Fruit fly (Drosophila melanogaster) whole organism, embryonic: ENCODE data around the gene spn-B.

Experiments used
- Atf6 ChIP-seq: fragments of 200-800 bp; sonication (Bioruptor generic); IDR thresholded peaks from 2 replicates; pipeline ENCODE4 v1.3.6; 2022; ENCODE audit warnings: missing biosample characterization, missing genetic modification characterization
- BtbVII ChIP-seq: fragments of 200-800 bp; sonication (Bioruptor generic); optimal IDR thresholded peaks from 3 replicates; lab custom pipeline; 2017; ENCODE audit warnings: missing biosample characterization, mild to moderate bottlenecking, missing genetic modification characterization
- CG10431 ChIP-seq: fragments of 200-800 bp; sonication (Bioruptor generic); optimal IDR thresholded peaks from 3 replicates; lab custom pipeline; 2018; ENCODE audit warnings: missing biosample characterization, mild to moderate bottlenecking, missing genetic modification characterization
- CG10959 ChIP-seq: fragments of 200-800 bp; sonication (Bioruptor generic); IDR thresholded peaks from 2 replicates; pipeline ENCODE4 v1.3.6; 2022; ENCODE audit warnings: missing biosample characterization, missing genetic modification characterization
- CG10979 ChIP-seq: fragments of 200-800 bp; sonication (Bioruptor generic); optimal IDR thresholded peaks from 2 replicates; lab custom pipeline; 2018; ENCODE audit warnings: missing biosample characterization, mild to moderate bottlenecking, missing genetic modification characterization, moderate library complexity
- CG11093 ChIP-seq: fragments of 200-800 bp; sonication (Bioruptor generic); IDR thresholded peaks from 3 replicates; pipeline ENCODE4 v1.3.6; 2022; ENCODE audit warnings: missing biosample characterization, missing genetic modification characterization
- CG11696 ChIP-seq: fragments of 200-800 bp; sonication (Bioruptor generic); IDR thresholded peaks from 2 replicates; pipeline ENCODE4 v1.3.6; 2022; ENCODE audit warnings: missing biosample characterization, missing genetic modification characterization
- CG13775 ChIP-seq: fragments of 200-800 bp; sonication (Bioruptor generic); optimal IDR thresholded peaks from 3 replicates; lab custom pipeline; 2017; ENCODE audit warnings: missing biosample characterization, mild to moderate bottlenecking, missing genetic modification characterization
- CG1602 ChIP-seq: fragments of 200-800 bp; sonication (Bioruptor generic); optimal IDR thresholded peaks from 3 replicates; lab custom pipeline; 2016; ENCODE audit warnings: missing biosample characterization, missing genetic modification characterization
- CG16815 ChIP-seq: fragments of 200-800 bp; sonication (Bioruptor generic); optimal IDR thresholded peaks from 3 replicates; lab custom pipeline; 2017; ENCODE audit warnings: missing biosample characterization, mild to moderate bottlenecking, missing genetic modification characterization
- CG17359 ChIP-seq: fragments of 200-800 bp; sonication (Bioruptor generic); optimal IDR thresholded peaks from 3 replicates; lab custom pipeline; 2018; ENCODE audit warnings: missing biosample characterization, mild to moderate bottlenecking, missing genetic modification characterization, moderate library complexity
- CG2116 ChIP-seq: fragments of 200-800 bp; sonication (Bioruptor generic); optimal IDR thresholded peaks from 3 replicates; lab custom pipeline; 2018; ENCODE audit warnings: missing biosample characterization, mild to moderate bottlenecking, missing genetic modification characterization
- CG2202 ChIP-seq: fragments of 200-800 bp; sonication (Bioruptor generic); optimal IDR thresholded peaks from 2 replicates; lab custom pipeline; 2018; ENCODE audit warnings: missing biosample characterization, mild to moderate bottlenecking, missing genetic modification characterization
- CG2889 ChIP-seq: fragments of 200-800 bp; sonication (Bioruptor generic); IDR thresholded peaks from 3 replicates; pipeline ENCODE4 v1.3.6; 2022; ENCODE audit warnings: missing biosample characterization, missing genetic modification characterization
- CG31388 ChIP-seq: fragments of 200-800 bp; sonication (Bioruptor generic); optimal IDR thresholded peaks from 2 replicates; lab custom pipeline; 2016; ENCODE audit warnings: missing biosample characterization, missing genetic modification characterization
- CG32532 ChIP-seq: fragments of 200-800 bp; sonication (Bioruptor generic); IDR thresholded peaks from 2 replicates; pipeline ENCODE4 v1.3.6; 2022; ENCODE audit warnings: missing biosample characterization, missing genetic modification characterization
- CG4328 ChIP-seq: fragments of 200-800 bp; sonication (Bioruptor generic); optimal IDR thresholded peaks from 3 replicates; lab custom pipeline; 2017; ENCODE audit warnings: missing biosample characterization, missing genetic modification reagents, missing genetic modification characterization
- CG4707 ChIP-seq: fragments of 200-800 bp; sonication (Bioruptor generic); optimal IDR thresholded peaks from 2 replicates; lab custom pipeline; 2018; ENCODE audit warnings: missing biosample characterization, mild to moderate bottlenecking, missing genetic modification characterization, moderate library complexity
- CG6689 ChIP-seq: fragments of 200-800 bp; sonication (Bioruptor generic); IDR thresholded peaks from 2 replicates; pipeline ENCODE4 v1.3.6; 2022; ENCODE audit warnings: missing biosample characterization, missing genetic modification characterization
- CG7928 ChIP-seq: fragments of 200-800 bp; sonication (Bioruptor generic); optimal IDR thresholded peaks from 2 replicates; lab custom pipeline; 2017; ENCODE audit warnings: missing biosample characterization, mild to moderate bottlenecking, missing genetic modification characterization
- CG9609 ChIP-seq: fragments of 200-800 bp; sonication (Bioruptor generic); optimal IDR thresholded peaks from 3 replicates; lab custom pipeline; 2016; ENCODE audit warnings: missing biosample characterization, missing genetic modification characterization
- CG9727 ChIP-seq: fragments of 200-800 bp; sonication (Bioruptor generic); optimal IDR thresholded peaks from 3 replicates; lab custom pipeline; 2017; ENCODE audit warnings: missing biosample characterization, mild to moderate bottlenecking, missing genetic modification characterization
- CG9797 ChIP-seq: fragments of 200-800 bp; sonication (Bioruptor generic); optimal IDR thresholded peaks from 3 replicates; lab custom pipeline; 2018; ENCODE audit warnings: missing biosample characterization, mild to moderate bottlenecking, missing genetic modification characterization
- Chrac-16 ChIP-seq: fragments of 200-800 bp; sonication (Bioruptor generic); optimal IDR thresholded peaks from 3 replicates; lab custom pipeline; 2016; ENCODE audit warnings: missing biosample characterization, missing genetic modification characterization
- Dad ChIP-seq: fragments of 200-800 bp; sonication (Bioruptor generic); optimal IDR thresholded peaks from 3 replicates; lab custom pipeline; 2016; ENCODE audit warnings: missing biosample characterization, missing genetic modification characterization
- Dbx ChIP-seq: fragments of 200-800 bp; sonication (Bioruptor generic); IDR thresholded peaks from 3 replicates; pipeline ENCODE4 v1.3.6; 2022; ENCODE audit warnings: missing biosample characterization, missing genetic modification characterization
- Dek ChIP-seq: fragments of 200-800 bp; sonication (Bioruptor generic); optimal IDR thresholded peaks from 3 replicates; lab custom pipeline; 2019; ENCODE audit warnings: missing biosample characterization, mild to moderate bottlenecking, missing genetic modification characterization, moderate library complexity
- Drgx ChIP-seq: fragments of 200-800 bp; sonication (Bioruptor generic); IDR thresholded peaks from 2 replicates; pipeline ENCODE4 v1.3.6; 2022; ENCODE audit warnings: missing biosample characterization, missing genetic modification characterization
- Gsc ChIP-seq: fragments of 200-800 bp; sonication (Bioruptor generic); IDR thresholded peaks from 2 replicates; pipeline ENCODE4 v1.3.6; 2022; ENCODE audit warnings: missing biosample characterization, missing genetic modification characterization
- H2.0 ChIP-seq: fragments of 200-800 bp; sonication (Bioruptor generic); IDR thresholded peaks from 2 replicates; pipeline ENCODE4 v1.3.6; 2022; ENCODE audit warnings: missing biosample characterization, missing genetic modification characterization
- MESR4 ChIP-seq: fragments of 200-800 bp; sonication (Bioruptor generic); optimal IDR thresholded peaks from 2 replicates; lab custom pipeline; 2018; ENCODE audit warnings: missing biosample characterization, mild to moderate bottlenecking, missing genetic modification characterization, moderate library complexity
- Nf-YA ChIP-seq: fragments of 200-800 bp; sonication (Bioruptor generic); IDR thresholded peaks from 2 replicates; pipeline ENCODE4 v1.3.6; 2022; ENCODE audit warnings: missing biosample characterization, missing genetic modification characterization
- PHDP ChIP-seq: fragments of 200-800 bp; sonication (Bioruptor generic); optimal IDR thresholded peaks from 3 replicates; lab custom pipeline; 2018; ENCODE audit warnings: missing biosample characterization, mild to moderate bottlenecking, missing genetic modification characterization, moderate library complexity
- bbx ChIP-seq: fragments of 200-800 bp; sonication (Bioruptor generic); IDR thresholded peaks from 2 replicates; pipeline ENCODE4 v1.3.6; 2022; ENCODE audit warnings: missing biosample characterization, missing genetic modification characterization; ENCODE audit not compliant: partially characterized antibody
- bcd ChIP-seq: fragments of 200-800 bp; sonication (Bioruptor generic); optimal IDR thresholded peaks from 2 replicates; lab custom pipeline; 2017; ENCODE audit warnings: missing biosample characterization, mild to moderate bottlenecking, missing genetic modification characterization
- chinmo ChIP-seq: fragments of 200-800 bp; sonication (Bioruptor generic); IDR thresholded peaks from 4 replicates; pipeline ENCODE4 v1.3.6; 2022; ENCODE audit warnings: missing biosample characterization, missing genetic modification characterization; ENCODE audit not compliant: partially characterized antibody
- gfzf ChIP-seq: fragments of 200-800 bp; sonication (Bioruptor generic); optimal IDR thresholded peaks from 2 replicates; lab custom pipeline; 2016; ENCODE audit warnings: missing biosample characterization, mild to moderate bottlenecking, missing genetic modification characterization, moderate library complexity
- gsb-n ChIP-seq: fragments of 200-800 bp; sonication (Bioruptor generic); optimal IDR thresholded peaks from 3 replicates; lab custom pipeline; 2018; ENCODE audit warnings: missing biosample characterization, mild to moderate bottlenecking, missing genetic modification characterization
- hkb ChIP-seq, 2 experiments: fragments of 200-800 bp in 1 of 2; fragments of >200 bp in 1 of 2; sonication (Bioruptor generic) in 1 of 2; IDR thresholded peaks in 1 of 2; optimal IDR thresholded peaks in 1 of 2; 2 replicates each; pipeline versions ENCODE4 v1.3.6 to Lab custom; 2017 to 2022; ENCODE audit warnings: missing biosample characterization in 1 of 2, missing genetic modification characterization in 1 of 2
- ind ChIP-seq: fragments of 200-800 bp; sonication (Bioruptor generic); optimal IDR thresholded peaks from 3 replicates; lab custom pipeline; 2016; ENCODE audit warnings: missing biosample characterization, missing genetic modification characterization
- lmd ChIP-seq: fragments of 200-800 bp; sonication (Bioruptor generic); IDR thresholded peaks from 2 replicates; pipeline ENCODE4 v1.3.6; 2022; ENCODE audit warnings: missing biosample characterization, missing genetic modification characterization
- onecut ChIP-seq: fragments of 200-800 bp; sonication (Bioruptor generic); IDR thresholded peaks from 2 replicates; pipeline ENCODE4 v1.3.6; 2022; ENCODE audit warnings: missing biosample characterization, missing genetic modification characterization
- org-1 ChIP-seq: fragments of 200-800 bp; sonication (Bioruptor generic); optimal IDR thresholded peaks from 2 replicates; lab custom pipeline; 2017; ENCODE audit warnings: missing biosample characterization, missing genetic modification characterization
- prd ChIP-seq, 3 experiments: fragments of >200 bp in 2 of 3; fragments of 200-800 bp in 1 of 3; sonication (Bioruptor generic) in 1 of 3; optimal IDR thresholded peaks in 2 of 3; IDR thresholded peaks in 1 of 3; 2 replicates in 2 of 3; 3 replicates in 1 of 3; pipeline versions ENCODE4 v1.3.6 to Lab custom; 2017 to 2022; ENCODE audit warnings: missing biosample characterization in 1 of 3, missing genetic modification characterization in 1 of 3
- pzg ChIP-seq: fragments of 200-800 bp; sonication (Bioruptor generic); optimal IDR thresholded peaks from 3 replicates; lab custom pipeline; 2018; ENCODE audit warnings: missing biosample characterization, mild to moderate bottlenecking, missing genetic modification characterization, moderate library complexity
- row ChIP-seq: fragments of 200-800 bp; sonication (Bioruptor generic); IDR thresholded peaks from 3 replicates; pipeline ENCODE4 v1.3.6; 2022; ENCODE audit warnings: missing biosample characterization, missing genetic modification characterization
- tin ChIP-seq: fragments of 200-800 bp; sonication (Bioruptor generic); optimal IDR thresholded peaks from 3 replicates; lab custom pipeline; 2016; ENCODE audit warnings: missing biosample characterization, missing genetic modification characterization
- tio ChIP-seq: fragments of 200-800 bp; sonication (Bioruptor generic); optimal IDR thresholded peaks from 2 replicates; lab custom pipeline; 2017; ENCODE audit warnings: missing biosample characterization, missing genetic modification characterization, inconsistent platforms
- zfh2 ChIP-seq: fragments of 200-800 bp; sonication (Bioruptor generic); optimal IDR thresholded peaks from 2 replicates; lab custom pipeline; 2016; ENCODE audit warnings: missing biosample characterization, missing genetic modification characterization

Gene spn-B

dm6 chr3R:14308801-14309217 is 19.0 kb upstream of the spn-B start, which contains the start of gene Polr2I (continued):
- TF ChIP-seq CG10431 (GFP tag; lab: Kevin White, UChicago) (peak; percentile 21), CG9609 (GFP tag; lab: Kevin White, UChicago) (no peak), CG11093 (GFP tag; lab: Robert Waterston, UW) (no peak), CG10959 (peak; percentile 88), tio (no peak), CG16815 (GFP tag; lab: Kevin White, UChicago) (peak; percentile 16), H2.0 (GFP tag; lab: Robert Waterston, UW) (peak; percentile 20; the same call in 1 of the 2 replicates), org-1 (GFP tag; lab: Kevin White, UChicago) (no peak), CG2116 (peak; percentile 31), CG4707 (GFP tag; lab: Kevin White, UChicago) (no peak), Dad (GFP tag; lab: Kevin White, UChicago) (no peak), Gsc (GFP tag; lab: Robert Waterston, UW) (no peak), CG1602 (GFP tag; lab: Kevin White, UChicago) (peak; percentile 32), BtbVII (GFP tag; lab: Kevin White, UChicago) (no peak), gsb-n (peak; percentile 40), hkb (optimal IDR thresholded peaks at IDR 0.05; lab: Kevin White, UChicago) (no peak), hkb (GFP tag; IDR thresholded peaks at IDR 0.05; lab: Robert Waterston, UW) (no peak), Dek (peak; percentile 13), CG17359 (tag; lab: Kevin White, UChicago) (peak; percentile 7), MESR4 (GFP tag; lab: Kevin White, UChicago) (peak; percentile 37), Nf-YA (GFP tag; lab: Robert Waterston, UW) (no peak), tin (peak; percentile 25), ind (peak; percentile 16), CG11696 (no peak), CG2202 (tag; lab: Kevin White, UChicago) (no peak), row (GFP tag; lab: Robert Waterston, UW) (peak; percentile 84), CG7928 (GFP tag; lab: Kevin White, UChicago) (no peak), bbx (GFP tag; lab: Robert Waterston, UW) (0 out of 2 replicates have a peak, but pooled peaks have one; percentile 7), Chrac-16 (peak; percentile 39), CG9727 (peak; percentile 53), CG4328 (GFP tag; lab: Kevin White, UChicago) (no peak), Atf6 (peak; percentile 28; the same call in 1 of the 2 replicates), CG31388 (GFP tag; lab: Kevin White, UChicago) (no peak), CG32532 (GFP tag; lab: Robert Waterston, UW) (peak; percentile 19; the same call in 1 of the 2 replicates), Drgx (GFP tag; lab: Robert Waterston, UW) (no peak), Dbx (GFP tag; lab: Robert Waterston, UW) (0 out of 3 replicates have a peak, but pooled peaks have one; percentile 13), gfzf (GFP tag; lab: Kevin White, UChicago) (peak; percentile 62), CG2889 (GFP tag; lab: Robert Waterston, UW) (no peak), PHDP (tag; lab: Kevin White, UChicago) (peak; percentile 21), prd (optimal IDR thresholded peaks at IDR 0.05; lab: Kevin White, UChicago) (no peak), prd (GFP tag; IDR thresholded peaks at IDR 0.05; lab: Robert Waterston, UW) (peak; percentile 46; the same call in 1 of the 3 replicates), pzg (GFP tag; lab: Kevin White, UChicago) (peak; percentile 24), CG13775 (GFP tag; lab: Kevin White, UChicago) (peak; percentile 49), zfh2 (GFP tag; lab: Kevin White, UChicago) (no peak), lmd (peak; percentile 26; the same call in 1 of the 2 replicates), CG9797 (GFP tag; lab: Kevin White, UChicago) (peak; percentile 34), CG6689 (GFP tag; lab: Robert Waterston, UW) (peak; percentile 42), onecut (GFP tag; lab: Robert Waterston, UW) (no peak), CG10979 (peak; percentile 13), chinmo (0 out of 4 replicates have a peak, but pooled peaks have one; percentile 23), bcd (peak; percentile 50)
